Worm (Caenorhabditis elegans): ENCODE data around the gene R74.7.

The R74.7 gene

ce11 chrIII:4193659-4194103 is 10.5 kb upstream of the R74.7 start, which contains the start of gene xbp-1:
Gene xbp-1 (plus strand): TSS chrIII:4193809.
- TF ChIP-seq ceh-82 (tag; optimal IDR thresholded peaks at IDR 0.05) (peak; percentile 86 to 94 (median 88)), isw-1 (GFP tag; IDR thresholded peaks at IDR 0.05) (peak; percentile 79), rnt-1 (tag; optimal IDR thresholded peaks at IDR 0.05) (peak; percentile 89), xbp-1 (tag; optimal IDR thresholded peaks at IDR 0.05) (no peak), pax-3 (tag; optimal IDR thresholded peaks at IDR 0.05) (peak; percentile 85), sptf-1 (tag; optimal IDR thresholded peaks at IDR 0.05) (no peak), ztf-4 (tag; optimal IDR thresholded peaks at IDR 0.05) (peak; percentile 66), ztf-11 (tag; optimal IDR thresholded peaks at IDR 0.05) (peak in 1 of 2 experiments; percentile 31), alr-1 (tag; optimal IDR thresholded peaks at IDR 0.05; ENCODE audit: borderline replicate concordance) (no peak), nhr-76 (tag; optimal IDR thresholded peaks at IDR 0.05) (no peak), zag-1 (tag; optimal IDR thresholded peaks at IDR 0.05) (no peak), efl-1 (optimal IDR thresholded peaks at IDR 0.05) (peak; percentile 76 to 86), efl-1 (GFP tag; optimal IDR thresholded peaks at IDR 0.05 in 1 of 2) (peak; percentile 67 to 95), nhr-84 (tag; optimal IDR thresholded peaks at IDR 0.05) (no peak), aly-2 (tag; optimal IDR thresholded peaks at IDR 0.05) (peak; percentile 45), vab-15 (tag; optimal IDR thresholded peaks at IDR 0.05) (peak; percentile 13), pag-3 (tag; optimal IDR thresholded peaks at IDR 0.05; ENCODE audit: borderline replicate concordance, insufficient read depth) (no peak), pqm-1 (tag; optimal IDR thresholded peaks at IDR 0.05) (peak; percentile 79), nhr-19 (GFP tag; conservative IDR thresholded peaks at IDR 0.05) (peak; percentile 67), hlh-4 (tag; optimal IDR thresholded peaks at IDR 0.05) (no peak), fkh-10 (GFP tag; optimal IDR thresholded peaks at IDR 0.05) (peak; percentile 90), nhr-20 (tag; optimal IDR thresholded peaks at IDR 0.05) (peak; percentile 84), hpl-2 (GFP tag; optimal IDR thresholded peaks at IDR 0.05) (peak; percentile 88), snu-23 (GFP tag; optimal IDR thresholded peaks at IDR 0.05) (peak; percentile 93), lin-39 (tag; optimal IDR thresholded peaks at IDR 0.05) (no peak), elt-2 (tag; optimal IDR thresholded peaks at IDR 0.05) (peak; percentile 89), fkh-8 (tag; optimal IDR thresholded peaks at IDR 0.05) (peak; percentile 97), swsn-7 (tag; optimal IDR thresholded peaks at IDR 0.05) (peak; percentile 78), nhr-28 (tag; optimal IDR thresholded peaks at IDR 0.05) (no peak), unc-98 (GFP tag; IDR thresholded peaks at IDR 0.05) (0 out of 2 replicates have a peak, but pooled peaks have one; percentile 31), dsc-1 (tag; optimal IDR thresholded peaks at IDR 0.05) (peak; percentile 54), sox-4 (tag; optimal IDR thresholded peaks at IDR 0.05) (no peak), sup-37 (GFP tag; optimal IDR thresholded peaks at IDR 0.05) (peak; percentile 49), lin-35 (GFP tag; optimal IDR thresholded peaks at IDR 0.05) (peak; percentile 80 to 87), mef-2 (tag; optimal IDR thresholded peaks at IDR 0.05) (no peak), fos-1 (tag; optimal IDR thresholded peaks at IDR 0.05) (peak; percentile 94), ets-5 (GFP tag; IDR thresholded peaks at IDR 0.05) (no peak), nhr-77 (tag; optimal IDR thresholded peaks at IDR 0.05) (peak; percentile 84), ceh-88 (GFP tag; IDR thresholded peaks at IDR 0.05) (no peak), ceh-8 (GFP tag; optimal IDR thresholded peaks at IDR 0.05) (peak; percentile 30), unc-62 (GFP tag; optimal IDR thresholded peaks at IDR 0.05) (peak; percentile 4), aha-1 (tag; optimal IDR thresholded peaks at IDR 0.05) (no peak), lsy-2 (tag; optimal IDR thresholded peaks at IDR 0.05) (peak; percentile 80 to 93), lir-3 (tag; optimal IDR thresholded peaks at IDR 0.05; ENCODE audit: poor library complexity) (peak; percentile 59), C04F5.9 (tag; optimal IDR thresholded peaks at IDR 0.05) (no peak), nhr-85 (tag) (peak; percentile 73), grh-1 (GFP tag; IDR thresholded peaks at IDR 0.05) (no peak), ces-1 (GFP tag; optimal IDR thresholded peaks at IDR 0.05) (no peak), lin-14 (GFP tag; optimal IDR thresholded peaks at IDR 0.05) (peak; percentile 97), hlh-17 (GFP tag; optimal IDR thresholded peaks at IDR 0.05; ENCODE audit: borderline replicate concordance) (no peak), C16A3.4 (tag; optimal IDR thresholded peaks at IDR 0.05) (peak; percentile 79), egl-27 (tag; optimal IDR thresholded peaks at IDR 0.05) (peak in 1 of 2 experiments; percentile 65), ama-1 (optimal IDR thresholded peaks at IDR 0.05) (peak; percentile 45)

Data from whole organism, L1 larva.